Fruit fly (Drosophila melanogaster) whole organism, adult: ENCODE measurements around the gene CG31715.
A peak's percentile ranks its signal among the peaks of the same experiment; 100 is the strongest.

Source experiments
- CG11617 ChIP-seq: fragments of 200-800 bp; sonication (Bioruptor generic); optimal IDR thresholded peaks from 2 replicates; lab custom pipeline; 2017; ENCODE audit warnings: mild to moderate bottlenecking, missing biosample characterization, missing genetic modification reagents, missing genetic modification characterization
- CG12768 ChIP-seq: fragments of 200-800 bp; sonication (Bioruptor generic); optimal IDR thresholded peaks from 2 replicates; lab custom pipeline; 2017; ENCODE audit warnings: missing biosample characterization, missing genetic modification characterization, mild to moderate bottlenecking, moderate library complexity, missing genetic modification reagents
- CG14711 ChIP-seq: fragments of 200-800 bp; sonication (Bioruptor generic); optimal IDR thresholded peaks from 2 replicates; lab custom pipeline; 2018; ENCODE audit warnings: missing biosample characterization, mild to moderate bottlenecking, missing genetic modification characterization, moderate library complexity
- CG1620 ChIP-seq: fragments of 200-800 bp; sonication (Bioruptor generic); optimal IDR thresholded peaks from 2 replicates; lab custom pipeline; 2016; ENCODE audit warnings: missing biosample characterization, missing genetic modification characterization
- CG33017 ChIP-seq: fragments of 200-800 bp; sonication (Bioruptor generic); optimal IDR thresholded peaks from 2 replicates; lab custom pipeline; 2018; ENCODE audit warnings: missing biosample characterization, mild to moderate bottlenecking, missing genetic modification characterization, moderate library complexity
- CG5204 ChIP-seq: fragments of 200-800 bp; sonication (Bioruptor generic); optimal IDR thresholded peaks from 2 replicates; lab custom pipeline; 2016; ENCODE audit warnings: missing biosample characterization, missing genetic modification characterization
- CG7045 ChIP-seq: fragments of 200-800 bp; sonication (Bioruptor generic); optimal IDR thresholded peaks from 2 replicates; lab custom pipeline; 2017; ENCODE audit warnings: missing biosample characterization, mild to moderate bottlenecking, missing genetic modification characterization
- CG7101 ChIP-seq: fragments of 200-800 bp; sonication (Bioruptor generic); optimal IDR thresholded peaks from 2 replicates; lab custom pipeline; 2018; ENCODE audit warnings: missing biosample characterization, mild to moderate bottlenecking, missing genetic modification characterization, moderate library complexity
- Clk ChIP-seq: fragments of 200-800 bp; sonication (Bioruptor generic); optimal IDR thresholded peaks from 2 replicates; lab custom pipeline; 2017; ENCODE audit warnings: missing biosample characterization, missing genetic modification characterization
- Crg-1 ChIP-seq: fragments of 200-800 bp; sonication (Bioruptor generic); optimal IDR thresholded peaks from 2 replicates; lab custom pipeline; 2016; ENCODE audit warnings: missing biosample characterization, missing genetic modification characterization
- Hr96 ChIP-seq: fragments of 200-800 bp; sonication (Bioruptor generic); optimal IDR thresholded peaks from 2 replicates; lab custom pipeline; 2016; ENCODE audit warnings: missing biosample characterization, missing genetic modification characterization
- Mnt ChIP-seq: fragments of 200-800 bp; sonication (Bioruptor generic); optimal IDR thresholded peaks from 2 replicates; lab custom pipeline; 2016; ENCODE audit warnings: missing biosample characterization, mild to moderate bottlenecking, missing genetic modification characterization
- bab1 ChIP-seq: fragments of 200-800 bp; sonication (Bioruptor generic); optimal IDR thresholded peaks from 3 replicates; lab custom pipeline; 2019; ENCODE audit warnings: missing biosample characterization, mild to moderate bottlenecking, missing genetic modification characterization, moderate library complexity
- cic ChIP-seq: fragments of 200-800 bp; sonication (Bioruptor generic); optimal IDR thresholded peaks from 2 replicates; lab custom pipeline; 2017; ENCODE audit warnings: missing biosample characterization, mild to moderate bottlenecking, missing genetic modification characterization, moderate library complexity
- cnc ChIP-seq, 2 experiments: fragments of >200 bp; optimal IDR thresholded peaks; 2 replicates each; lab custom pipeline; 2017
- kay ChIP-seq: fragments of 200-800 bp; sonication (Bioruptor generic); peaks from one replicate; lab custom pipeline; 2016; ENCODE audit warnings: missing biosample characterization, missing genetic modification characterization, borderline replicate concordance
- ovo ChIP-seq: fragments of 200-800 bp; sonication (Bioruptor generic); optimal IDR thresholded peaks from 2 replicates; lab custom pipeline; 2016; ENCODE audit warnings: missing biosample characterization, missing genetic modification characterization
- pad ChIP-seq: fragments of 200-800 bp; sonication (Bioruptor generic); optimal IDR thresholded peaks from 3 replicates; lab custom pipeline; 2017; ENCODE audit warnings: missing biosample characterization, missing genetic modification characterization, mild to moderate bottlenecking, moderate library complexity, missing genetic modification reagents
- tj ChIP-seq: fragments of 200-800 bp; sonication (Bioruptor generic); optimal IDR thresholded peaks from 3 replicates; lab custom pipeline; 2017; ENCODE audit warnings: missing biosample characterization, mild to moderate bottlenecking, missing genetic modification characterization, moderate library complexity
- toe ChIP-seq: fragments of 200-800 bp; sonication (Bioruptor generic); optimal IDR thresholded peaks from 2 replicates; lab custom pipeline; 2016; ENCODE audit warnings: missing biosample characterization, missing genetic modification characterization

The CG31715 gene

DNA sequence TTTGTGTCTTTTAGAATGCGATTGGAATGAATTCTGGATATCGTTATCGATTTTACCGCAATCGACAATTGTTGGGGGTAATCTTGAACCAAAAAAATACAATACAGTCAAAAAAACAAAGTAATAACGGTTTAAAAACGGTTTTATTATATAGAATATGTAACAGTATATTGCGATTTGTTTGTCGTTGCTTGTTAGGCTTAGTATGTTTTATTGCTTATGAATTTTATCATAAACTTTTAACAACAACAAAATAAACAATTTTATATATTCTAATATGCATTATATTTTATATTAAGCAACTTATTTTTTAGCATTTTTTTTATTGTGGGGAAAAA lies 41.6 kb upstream of the CG31715 start, which contains the start of gene CYLD:
Gene CYLD (minus strand): TSS at position 38 of the 338 bp plus-strand sequence.
- TF ChIP-seq CG7101 (tag; lab: Kevin White, UChicago) (peak; percentile 73), CG14711 (tag; lab: Kevin White, UChicago) (peak; percentile 63), toe (GFP tag; lab: Kevin White, UChicago) (no peak), tj (GFP tag; lab: Kevin White, UChicago) (peak; percentile 2), bab1 (GFP tag; lab: Kevin White, UChicago) (peak; percentile 62), CG33017 (tag; lab: Kevin White, UChicago) (peak; percentile 55), Crg-1 (GFP tag; lab: Kevin White, UChicago) (peak; percentile 5), CG11617 (GFP tag; lab: Kevin White, UChicago) (peak; percentile 70), kay (GFP tag; lab: Kevin White, UChicago) (no peak), CG5204 (GFP tag; lab: Kevin White, UChicago) (no peak), CG7045 (peak; percentile 21), cic (GFP tag; lab: Kevin White, UChicago) (no peak), ovo (GFP tag; lab: Kevin White, UChicago) (no peak)

DNA sequence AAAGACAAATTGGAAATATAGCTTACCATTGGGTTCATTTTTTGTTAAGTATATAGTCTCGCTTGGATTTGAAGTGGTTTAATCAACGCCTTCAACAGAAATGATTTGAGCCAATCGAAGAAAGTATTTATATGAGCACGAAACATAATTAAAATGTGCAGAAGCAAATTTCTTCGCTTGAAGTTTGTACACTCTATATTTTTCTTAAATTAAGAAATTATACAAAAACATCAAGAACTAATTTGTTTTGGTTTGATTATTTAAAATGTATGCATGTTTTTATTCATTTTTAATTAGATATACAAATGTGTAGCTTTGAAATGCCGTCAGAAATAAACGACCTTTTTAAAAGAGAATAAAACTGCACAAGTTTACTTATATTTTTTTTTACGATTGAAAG lies 39.5 kb upstream of the CG31715 start, which contains the start of gene CG13138:
Gene CG13138 (minus strand): TSS at position 101 of the 400 bp plus-strand sequence.
- TF ChIP-seq Clk (GFP tag; lab: Kevin White, UChicago) (no peak), CG7045 (no peak), Mnt (GFP tag; lab: Kevin White, UChicago) (no peak), kay (GFP tag; lab: Kevin White, UChicago) (no peak), CG11617 (GFP tag; lab: Kevin White, UChicago) (no peak), pad (GFP tag; lab: Kevin White, UChicago) (no peak), Crg-1 (GFP tag; lab: Kevin White, UChicago) (no peak), tj (GFP tag; lab: Kevin White, UChicago) (no peak), CG1620 (GFP tag; lab: Kevin White, UChicago) (no peak), CG14711 (tag; lab: Kevin White, UChicago) (no peak), cnc (optimal IDR thresholded peaks at IDR 0.05; lab: Kevin White, UChicago) (no peak)

DNA sequence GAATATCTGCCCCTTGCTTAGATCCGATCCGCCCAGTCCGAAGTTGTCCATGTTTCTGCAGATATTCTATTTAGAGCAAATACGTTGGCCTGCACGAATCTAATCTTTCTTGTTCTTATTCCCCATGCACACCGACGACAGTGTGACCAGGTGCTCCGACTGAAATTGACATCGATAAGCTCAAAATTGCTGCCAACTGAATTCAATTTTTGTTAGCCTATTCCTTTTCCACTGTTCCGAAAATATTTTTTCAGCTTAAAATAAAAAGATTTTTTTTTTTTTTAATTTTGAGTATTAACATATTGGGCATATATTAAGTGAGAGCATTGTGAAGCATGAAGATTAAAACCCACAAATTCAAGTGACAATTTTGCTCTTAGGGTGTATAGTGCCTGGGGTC lies 37.6 kb upstream of the CG31715 start, which contains the start of gene nmd:
Gene nmd (minus strand): TSS at position 162 of the 400 bp plus-strand sequence.
- TF ChIP-seq kay (GFP tag; lab: Kevin White, UChicago) = peak; percentile 67
- peak; percentile 61 for TF ChIP-seq bab1 (GFP tag; lab: Kevin White, UChicago)
- TF ChIP-seq CG12768 (GFP tag; lab: Kevin White, UChicago) = no peak
- TF ChIP-seq CG14711 (tag; lab: Kevin White, UChicago) = peak; percentile 28
- TF ChIP-seq CG7045 = no peak
- peak; percentile 79 for TF ChIP-seq Mnt (GFP tag; lab: Kevin White, UChicago)
- no peak for TF ChIP-seq CG7101 (tag; lab: Kevin White, UChicago)
- peak; percentile 12 for TF ChIP-seq CG33017 (tag; lab: Kevin White, UChicago)

DNA sequence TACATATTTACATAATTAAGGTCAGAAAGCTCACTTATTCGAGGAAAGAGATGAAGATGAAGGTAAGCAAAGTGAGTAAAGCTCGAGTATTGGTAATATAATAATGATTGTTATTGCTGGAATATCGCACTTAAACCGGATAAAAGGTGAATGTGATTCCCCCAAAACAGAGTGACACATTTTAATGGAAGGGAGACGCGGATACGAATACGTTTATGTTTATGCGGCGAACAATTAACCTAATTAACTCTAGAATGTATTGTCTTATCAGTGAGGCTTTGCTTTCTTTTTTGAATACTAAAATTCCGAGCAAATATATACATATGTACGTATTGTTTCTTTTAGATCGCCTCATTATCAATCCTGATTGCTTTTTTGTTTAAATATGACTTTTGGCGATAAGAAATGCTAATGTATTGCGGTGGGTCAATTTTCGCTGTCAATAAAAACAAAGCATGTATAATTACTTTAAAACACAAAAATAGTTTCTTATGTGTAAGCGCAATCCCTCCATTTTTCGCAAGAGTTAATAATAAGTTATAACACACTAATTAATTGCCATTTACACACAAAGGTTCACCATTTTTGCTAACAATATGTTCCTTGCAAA lies 35.8 kb upstream of the CG31715 start:
- TF ChIP-seq kay (GFP tag; lab: Kevin White, UChicago) (peak; percentile 64), CG1620 (GFP tag; lab: Kevin White, UChicago) (no peak), Clk (GFP tag; lab: Kevin White, UChicago) (no peak), CG14711 (tag; lab: Kevin White, UChicago) (no peak)

dm6 chr2L:10306518-10307260 lies 34.7 kb upstream of the CG31715 start, which contains the start of the genes CG5390 and CG4968:
TSS of gene CG5390 (minus strand) at chr2L:10306594.
TSS of gene CG4968 (plus strand) at chr2L:10306922.
- TF ChIP-seq ovo (GFP tag; lab: Kevin White, UChicago) = peak; percentile 51
- peak; percentile 58 for TF ChIP-seq Mnt (GFP tag; lab: Kevin White, UChicago)
- peak; percentile 64 for TF ChIP-seq CG7045
- TF ChIP-seq bab1 (GFP tag; lab: Kevin White, UChicago) = peak; percentile 91
- peak; percentile 58 for TF ChIP-seq pad (GFP tag; lab: Kevin White, UChicago)
- TF ChIP-seq tj (GFP tag; lab: Kevin White, UChicago) = peak; percentile 72
- peak; percentile 59 for TF ChIP-seq CG11617 (GFP tag; lab: Kevin White, UChicago)
- TF ChIP-seq CG7101 (tag; lab: Kevin White, UChicago) = peak; percentile 81
- no peak for TF ChIP-seq CG5204 (GFP tag; lab: Kevin White, UChicago)
- peak; percentile 77 for TF ChIP-seq CG14711 (tag; lab: Kevin White, UChicago)
- TF ChIP-seq kay (GFP tag; lab: Kevin White, UChicago) = peak; percentile 96
- no peak for TF ChIP-seq toe (GFP tag; lab: Kevin White, UChicago)
- TF ChIP-seq Clk (GFP tag; lab: Kevin White, UChicago) = peak; percentile 23
- peak; percentile 36 for TF ChIP-seq Crg-1 (GFP tag; lab: Kevin White, UChicago)
- peak; percentile 57 for TF ChIP-seq CG1620 (GFP tag; lab: Kevin White, UChicago)
- TF ChIP-seq Hr96 (GFP tag; lab: Kevin White, UChicago) = no peak
- no peak for TF ChIP-seq cnc (optimal IDR thresholded peaks at IDR 0.05; lab: Kevin White, UChicago)
- peak; percentile 69 for TF ChIP-seq CG12768 (GFP tag; lab: Kevin White, UChicago)
- TF ChIP-seq cic (GFP tag; lab: Kevin White, UChicago) = peak; percentile 22
- peak; percentile 61 for TF ChIP-seq CG33017 (tag; lab: Kevin White, UChicago)
